Worm (Caenorhabditis elegans): ENCODE data around the gene C46C2.2.
A peak's percentile ranks its signal among the peaks of the same experiment; 100 is the strongest.

The C46C2.2 gene

DNA sequence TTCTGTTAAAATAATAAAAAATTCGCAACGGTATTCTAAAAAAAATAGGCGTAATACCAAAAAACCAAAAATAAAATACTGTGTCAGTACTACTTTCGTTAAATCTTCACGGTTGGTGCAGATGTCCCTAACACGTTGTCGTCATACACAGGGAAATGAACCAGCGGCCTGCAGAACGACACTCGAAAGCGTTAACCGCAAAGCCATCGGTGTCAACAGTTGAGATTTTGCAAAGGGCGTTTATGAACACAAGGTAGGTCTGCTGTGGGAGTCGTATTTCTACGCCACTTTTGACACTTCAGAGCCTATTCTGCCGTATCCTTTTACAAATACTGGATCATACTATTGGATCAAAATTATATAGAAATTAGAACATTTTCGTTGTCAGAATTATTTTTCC lies 26.3 kb upstream of the C46C2.2 start (continued):
- TF ChIP-seq aly-2 (tag; optimal IDR thresholded peaks at IDR 0.05) = peak; percentile 44
- no peak for TF ChIP-seq elt-2 (tag; optimal IDR thresholded peaks at IDR 0.05)
- peak; percentile 31 to 56 (median 53) for TF ChIP-seq dpl-1 (GFP tag; optimal IDR thresholded peaks at IDR 0.05)
- no peak for TF ChIP-seq pax-3 (tag; optimal IDR thresholded peaks at IDR 0.05)
- TF ChIP-seq mdl-1 (tag; optimal IDR thresholded peaks at IDR 0.05) = peak in 1 of 2 experiments; percentile 86
- no peak for TF ChIP-seq pag-3 (tag; optimal IDR thresholded peaks at IDR 0.05; ENCODE audit: borderline replicate concordance, insufficient read depth)
- TF ChIP-seq lin-14 (GFP tag; optimal IDR thresholded peaks at IDR 0.05) = peak; percentile 69
- peak; percentile 77 for TF ChIP-seq swsn-7 (tag; optimal IDR thresholded peaks at IDR 0.05)
- peak; percentile 53 for TF ChIP-seq lin-13 (GFP tag; optimal IDR thresholded peaks at IDR 0.05)
- no peak for TF ChIP-seq nhr-76 (tag; optimal IDR thresholded peaks at IDR 0.05)
- peak; percentile 17 for TF ChIP-seq fkh-10 (GFP tag; optimal IDR thresholded peaks at IDR 0.05)
- peak in 1 of 2 experiments; percentile 39 for TF ChIP-seq ztf-11 (tag; optimal IDR thresholded peaks at IDR 0.05)
- TF ChIP-seq ceh-88 (GFP tag; IDR thresholded peaks at IDR 0.05) = no peak
- TF ChIP-seq unc-62 (GFP tag; optimal IDR thresholded peaks at IDR 0.05) = no peak
- TF ChIP-seq unc-130 (tag; optimal IDR thresholded peaks at IDR 0.05) = peak; percentile 80
- TF ChIP-seq Y116A8C.19 (tag; optimal IDR thresholded peaks at IDR 0.05; ENCODE audit: borderline replicate concordance) = no peak
- TF ChIP-seq nhr-77 (tag; optimal IDR thresholded peaks at IDR 0.05) = peak; percentile 55
- TF ChIP-seq F16B12.6 (tag; optimal IDR thresholded peaks at IDR 0.05) = peak; percentile 55
- no peak for TF ChIP-seq hpl-2 (GFP tag; optimal IDR thresholded peaks at IDR 0.05)
- peak; percentile 60 for TF ChIP-seq irx-1 (tag; optimal IDR thresholded peaks at IDR 0.05)
- TF ChIP-seq unc-86 (tag; optimal IDR thresholded peaks at IDR 0.05) = peak; percentile 43
- TF ChIP-seq mep-1 (tag; optimal IDR thresholded peaks at IDR 0.05) = peak; percentile 85
- no peak for TF ChIP-seq grh-1 (GFP tag; IDR thresholded peaks at IDR 0.05)
- TF ChIP-seq vab-15 (tag; optimal IDR thresholded peaks at IDR 0.05) = no peak
- peak; percentile 89 for TF ChIP-seq snu-23 (GFP tag; optimal IDR thresholded peaks at IDR 0.05)
- no peak for TF ChIP-seq tlp-1 (tag; optimal IDR thresholded peaks at IDR 0.05)
- TF ChIP-seq nhr-20 (tag; optimal IDR thresholded peaks at IDR 0.05) = peak; percentile 74
- TF ChIP-seq ets-5 (GFP tag; IDR thresholded peaks at IDR 0.05) = no peak
- TF ChIP-seq egl-27 (tag; optimal IDR thresholded peaks at IDR 0.05) = no peak
- TF ChIP-seq lin-35 (GFP tag; optimal IDR thresholded peaks at IDR 0.05) = peak; percentile 48 to 82
- no peak for TF ChIP-seq nhr-84 (tag; optimal IDR thresholded peaks at IDR 0.05)
- TF ChIP-seq C34B4.2 (tag; optimal IDR thresholded peaks at IDR 0.05) = no peak
- no peak for TF ChIP-seq mab-9 (GFP tag; IDR thresholded peaks at IDR 0.05)
- TF ChIP-seq sup-37 (GFP tag; optimal IDR thresholded peaks at IDR 0.05) = peak; percentile 0
- no peak for TF ChIP-seq nhr-237 (tag; optimal IDR thresholded peaks at IDR 0.05)
- TF ChIP-seq C04F5.9 (tag; optimal IDR thresholded peaks at IDR 0.05) = no peak
- peak; percentile 60 for TF ChIP-seq fos-1 (tag; optimal IDR thresholded peaks at IDR 0.05)
- no peak for TF ChIP-seq unc-98 (GFP tag; IDR thresholded peaks at IDR 0.05)
- peak; percentile 72 for TF ChIP-seq skn-1 (tag; optimal IDR thresholded peaks at IDR 0.05)
- no peak for TF ChIP-seq ceh-90 (tag; optimal IDR thresholded peaks at IDR 0.05)
- TF ChIP-seq nhr-12 (tag; optimal IDR thresholded peaks at IDR 0.05) = no peak
- no peak for TF ChIP-seq zip-4 (GFP tag; optimal IDR thresholded peaks at IDR 0.05)
- no peak for TF ChIP-seq zag-1 (tag; optimal IDR thresholded peaks at IDR 0.05)
- TF ChIP-seq C16A3.4 (tag; optimal IDR thresholded peaks at IDR 0.05) = peak; percentile 79
- TF ChIP-seq ztf-4 (tag; optimal IDR thresholded peaks at IDR 0.05) = no peak
- peak; percentile 6 for TF ChIP-seq ceh-8 (GFP tag; optimal IDR thresholded peaks at IDR 0.05)
- TF ChIP-seq unc-30 (tag; optimal IDR thresholded peaks at IDR 0.05) = no peak
- peak; percentile 23 for TF ChIP-seq blmp-1 (tag; optimal IDR thresholded peaks at IDR 0.05)
- no peak for TF ChIP-seq pqm-1 (tag; optimal IDR thresholded peaks at IDR 0.05)
- no peak for TF ChIP-seq lin-39 (tag; optimal IDR thresholded peaks at IDR 0.05)
- TF ChIP-seq sptf-1 (tag; optimal IDR thresholded peaks at IDR 0.05) = no peak
- TF ChIP-seq nhr-47 (tag; optimal IDR thresholded peaks at IDR 0.05) = peak; percentile 78
- TF ChIP-seq egl-13 (tag; optimal IDR thresholded peaks at IDR 0.05) = peak; percentile 42
- no peak for TF ChIP-seq hlh-17 (GFP tag; optimal IDR thresholded peaks at IDR 0.05; ENCODE audit: borderline replicate concordance)

Measured in whole organism, L1 larva.